Worm (Caenorhabditis elegans) whole organism, midembryonic: Measurements from ENCODE around the gene C03B1.7.

Experiments used
- T22C8.4 ChIP-seq: fragments of 200-800 bp; sonication (Bioruptor generic); IDR thresholded peaks from 2 replicates; pipeline ENCODE4 v1.3.6; 2022; ENCODE audit warnings: missing genetic modification characterization, missing compliant biosample characterization
- cog-1 ChIP-seq: sonication (generic microtip); optimal IDR thresholded peaks from 2 replicates; lab custom pipeline; 2016; ENCODE audit warnings: missing genetic modification characterization, missing compliant biosample characterization
- flt-1 ChIP-seq: fragments of 200-800 bp; sonication (Bioruptor generic); IDR thresholded peaks from 2 replicates; pipeline ENCODE4 v1.3.6; 2022; ENCODE audit warnings: missing genetic modification characterization, missing compliant biosample characterization
- klf-2 ChIP-seq: fragments of 200-800 bp; sonication (Bioruptor generic); conservative IDR thresholded peaks from 2 replicates; pipeline ENCODE4 v1.3.6; 2022; ENCODE audit warnings: missing genetic modification reagents, missing genetic modification characterization, missing compliant biosample characterization
- med-1 ChIP-seq: sonication (generic microtip); optimal IDR thresholded peaks from 2 replicates; lab custom pipeline; 2017; ENCODE audit warnings: missing genetic modification characterization, mild to moderate bottlenecking, missing compliant biosample characterization, antibody characterized with exemption, missing genetic modification reagents; ENCODE audit not compliant: insufficient read depth
- ref-1 ChIP-seq: fragments of 200-800 bp; sonication (Bioruptor generic); conservative IDR thresholded peaks from 2 replicates; pipeline ENCODE4 v1.3.6; 2022; ENCODE audit warnings: missing genetic modification reagents, missing genetic modification characterization, missing compliant biosample characterization
- tab-1 ChIP-seq: fragments of 200-800 bp; sonication (Bioruptor generic); IDR thresholded peaks from 2 replicates; pipeline ENCODE4 v1.3.6; 2022; ENCODE audit warnings: missing genetic modification characterization, missing compliant biosample characterization
- ztf-29 ChIP-seq: fragments of 200-800 bp; sonication (Bioruptor generic); IDR thresholded peaks from 2 replicates; pipeline ENCODE4 v1.3.6; 2022; ENCODE audit warnings: missing genetic modification reagents, missing genetic modification characterization, missing compliant biosample characterization

DNA sequence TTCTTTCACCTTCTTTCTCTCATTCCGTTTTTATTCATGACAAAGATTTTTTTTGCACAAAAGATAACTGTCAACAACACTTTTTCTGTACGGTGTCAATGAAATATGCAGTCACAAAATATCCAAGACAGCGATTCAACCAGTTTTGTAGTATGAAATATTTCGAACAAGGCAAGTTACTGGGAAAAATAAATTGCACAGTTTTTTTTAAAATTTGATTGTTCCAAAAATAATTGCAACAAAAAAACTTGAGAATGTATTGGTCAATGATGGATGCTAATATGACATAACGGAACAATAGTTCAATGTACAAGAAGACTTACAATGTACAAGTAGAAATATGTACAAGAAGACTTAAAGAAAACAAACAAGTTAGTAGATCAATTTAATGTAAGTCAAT, 4.2 kb downstream of the C03B1.7 start:
- TF ChIP-seq ref-1 (GFP tag; lab: Robert Waterston, UW) (no peak), klf-2 (GFP tag; lab: Robert Waterston, UW) (no peak), tab-1 (GFP tag; lab: Robert Waterston, UW) (no peak), flt-1 (GFP tag; lab: Robert Waterston, UW) (no peak), cog-1 (tag; lab: Kevin White, UChicago) (no peak), med-1 (no peak), T22C8.4 (no peak), ztf-29 (GFP tag; lab: Robert Waterston, UW) (no peak)
